Fruit fly (Drosophila melanogaster): Measurements from ENCODE around the gene CG6638.

Gene CG6638

DNA sequence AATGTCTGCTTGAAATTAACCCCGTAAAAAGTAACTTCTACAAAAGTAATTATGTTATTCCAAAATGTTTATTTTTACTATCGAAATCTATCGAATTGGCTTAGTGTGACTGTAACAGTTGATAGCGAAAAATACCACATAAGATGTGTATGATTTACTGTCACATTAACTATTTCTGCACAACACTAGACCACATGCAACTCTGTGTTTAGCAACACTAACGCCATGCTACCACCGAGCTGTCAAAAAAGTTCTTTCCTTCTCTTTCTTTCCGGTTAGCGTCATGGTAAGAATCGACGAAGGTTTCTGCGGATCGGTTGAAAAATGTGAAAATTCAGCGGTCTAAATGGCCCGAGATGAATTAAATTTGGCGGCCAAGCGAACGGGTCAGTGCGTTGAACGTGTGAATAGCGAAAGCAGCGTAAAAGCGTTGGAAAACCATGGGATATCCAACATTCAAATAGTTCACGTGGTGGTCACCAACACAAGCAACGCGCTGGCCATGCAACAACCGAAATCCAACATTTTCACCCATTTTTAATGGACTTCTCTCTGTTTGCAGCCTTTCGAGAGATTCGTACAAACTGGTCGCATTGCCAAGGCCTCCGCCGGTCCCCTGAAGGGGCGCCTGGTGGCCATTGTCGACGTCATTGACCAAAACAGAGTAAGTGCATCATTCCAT, 25.0 kb upstream of the CG6638 start, which contains the start of the genes Nelf-E and RpL14 (continued):
- TF ChIP-seq ab (GFP tag; optimal IDR thresholded peaks at IDR 0.05) = peak; percentile 40
- peak; percentile 91 for TF ChIP-seq CG7372 (GFP tag; IDR thresholded peaks at IDR 0.05)
- peak; percentile 96 for TF ChIP-seq Bteb2 (GFP tag; optimal IDR thresholded peaks at IDR 0.05)
- TF ChIP-seq Rfx (GFP tag; IDR thresholded peaks at IDR 0.05) = peak; percentile 98
- peak; percentile 81 for TF ChIP-seq Spps (tag; optimal IDR thresholded peaks at IDR 0.05)
- peak; percentile 95 for TF ChIP-seq emc (GFP tag; optimal IDR thresholded peaks at IDR 0.05)
- TF ChIP-seq NC2α (GFP tag; optimal IDR thresholded peaks at IDR 0.05) = peak; percentile 96
- peak; percentile 85 for TF ChIP-seq pfk (GFP tag; optimal IDR thresholded peaks at IDR 0.05)
- peak; percentile 98 for TF ChIP-seq B-H2 (GFP tag; optimal IDR thresholded peaks at IDR 0.05)
- TF ChIP-seq CG9797 (GFP tag; optimal IDR thresholded peaks at IDR 0.05) = peak; percentile 99
- peak; percentile 86 for TF ChIP-seq CG3838 (GFP tag; optimal IDR thresholded peaks at IDR 0.05)
- peak; percentile 93 for TF ChIP-seq nom (GFP tag; optimal IDR thresholded peaks at IDR 0.05)
- no peak for TF ChIP-seq Dfd (GFP tag; optimal IDR thresholded peaks at IDR 0.05)
- TF ChIP-seq CG31441 (GFP tag; IDR thresholded peaks at IDR 0.05) = peak; percentile 94
- TF ChIP-seq Atf6 (GFP tag; IDR thresholded peaks at IDR 0.05) = peak; percentile 92
- peak; percentile 82 for TF ChIP-seq CG4730 (GFP tag; IDR thresholded peaks at IDR 0.05)
- TF ChIP-seq slp2 (GFP tag; optimal IDR thresholded peaks at IDR 0.05) = peak; percentile 94
- TF ChIP-seq CG14014 (GFP tag; IDR thresholded peaks at IDR 0.05) = peak; percentile 92
- peak; percentile 89 for TF ChIP-seq wdn (GFP tag; IDR thresholded peaks at IDR 0.05)
- TF ChIP-seq Max (GFP tag; optimal IDR thresholded peaks at IDR 0.05) = peak; percentile 92
- peak; percentile 82 for TF ChIP-seq gsb (GFP tag; IDR thresholded peaks at IDR 0.05)
- peak; percentile 98 for TF ChIP-seq gfzf (GFP tag; optimal IDR thresholded peaks at IDR 0.05)
- peak; percentile 79 for TF ChIP-seq CG6654 (GFP tag; optimal IDR thresholded peaks at IDR 0.05)
- TF ChIP-seq amos (GFP tag; IDR thresholded peaks at IDR 0.05; ENCODE audit: partially characterized antibody) = peak; percentile 60
- peak; percentile 88 for TF ChIP-seq H2.0 (GFP tag; IDR thresholded peaks at IDR 0.05)
- peak; percentile 21 for TF ChIP-seq cg (GFP tag; optimal IDR thresholded peaks at IDR 0.05)
- peak; percentile 89 for TF ChIP-seq Oaz (GFP tag; IDR thresholded peaks at IDR 0.05)
- TF ChIP-seq jing (GFP tag; optimal IDR thresholded peaks at IDR 0.05) = peak; percentile 82
- TF ChIP-seq Myb (GFP tag; optimal IDR thresholded peaks at IDR 0.05) = peak; percentile 87
- TF ChIP-seq CG33213 (GFP tag; optimal IDR thresholded peaks at IDR 0.05) = peak; percentile 98
- TF ChIP-seq CG16779 (GFP tag; IDR thresholded peaks at IDR 0.05) = peak; percentile 97
- peak; percentile 82 for TF ChIP-seq Sry-δ (GFP tag; optimal IDR thresholded peaks at IDR 0.05)
- peak; percentile 88 for TF ChIP-seq Nf-YA (GFP tag; IDR thresholded peaks at IDR 0.05)
- TF ChIP-seq vnd (GFP tag; IDR thresholded peaks at IDR 0.05; ENCODE audit: partially characterized antibody) = peak; percentile 35; the same call in 1 of the 3 replicates
- peak; percentile 91 for TF ChIP-seq CG10654 (GFP tag; optimal IDR thresholded peaks at IDR 0.05)
- peak; percentile 95 for TF ChIP-seq bab2 (GFP tag; optimal IDR thresholded peaks at IDR 0.05)
- no peak for TF ChIP-seq eve (GFP tag; optimal IDR thresholded peaks at IDR 0.05)
- 0 out of 2 replicates have a peak, but pooled peaks have one; percentile 57 for TF ChIP-seq CG42726 (GFP tag; IDR thresholded peaks at IDR 0.05; ENCODE audit: partially characterized antibody)
- no peak for TF ChIP-seq tna (GFP tag; IDR thresholded peaks at IDR 0.05; ENCODE audit: partially characterized antibody)
- peak; percentile 95 for TF ChIP-seq fd64A (GFP tag; optimal IDR thresholded peaks at IDR 0.05)
- TF ChIP-seq CG14441 (GFP tag; IDR thresholded peaks at IDR 0.05) = peak; percentile 87
- TF ChIP-seq pzg (GFP tag; optimal IDR thresholded peaks at IDR 0.05) = peak; percentile 100
- peak; percentile 90 for TF ChIP-seq tgo (GFP tag; IDR thresholded peaks at IDR 0.05)
- peak; percentile 93 for TF ChIP-seq p53 (GFP tag; optimal IDR thresholded peaks at IDR 0.05)
- peak; percentile 89 for TF ChIP-seq CG8388 (GFP tag; optimal IDR thresholded peaks at IDR 0.05)
- TF ChIP-seq CG18599 (GFP tag; optimal IDR thresholded peaks at IDR 0.05) = peak; percentile 97
- peak; percentile 93 for TF ChIP-seq CG11723 (GFP tag; optimal IDR thresholded peaks at IDR 0.05)
- no peak for TF ChIP-seq nau (GFP tag; optimal IDR thresholded peaks at IDR 0.05)
- TF ChIP-seq esg (GFP tag; conservative IDR thresholded peaks at IDR 0.05) = peak; percentile 65
- TF ChIP-seq CHES-1-like (GFP tag; optimal IDR thresholded peaks at IDR 0.05) = peak; percentile 98
